Fruit fly (Drosophila melanogaster) whole organism, embryonic: Measurements from ENCODE around the gene CG17625.

Source experiments
- B-H1 ChIP-seq: fragments of 200-800 bp; sonication (Bioruptor generic); IDR thresholded peaks from 3 replicates; pipeline ENCODE4 v1.3.6; 2022; ENCODE audit warnings: missing biosample characterization, missing genetic modification characterization
- Bdp1 ChIP-seq: fragments of 200-800 bp; sonication (Bioruptor generic); optimal IDR thresholded peaks from 3 replicates; lab custom pipeline; 2016; ENCODE audit warnings: missing biosample characterization, missing genetic modification characterization
- Blimp-1 ChIP-seq: fragments of 200-800 bp; sonication (Bioruptor generic); optimal IDR thresholded peaks from 3 replicates; lab custom pipeline; 2018; ENCODE audit warnings: missing biosample characterization, missing genetic modification characterization, mild to moderate bottlenecking, moderate library complexity, missing genetic modification reagents
- Bteb2 ChIP-seq: fragments of 200-800 bp; sonication (Bioruptor generic); optimal IDR thresholded peaks from 2 replicates; lab custom pipeline; 2016; ENCODE audit warnings: missing biosample characterization, missing genetic modification characterization
- CG11247 ChIP-seq: fragments of 200-800 bp; sonication (Bioruptor generic); IDR thresholded peaks from 2 replicates; pipeline ENCODE4 v1.3.6; 2022; ENCODE audit warnings: missing biosample characterization, missing genetic modification characterization
- CG12659 ChIP-seq: fragments of 200-800 bp; sonication (Bioruptor generic); optimal IDR thresholded peaks from 3 replicates; lab custom pipeline; 2017; ENCODE audit warnings: mild to moderate bottlenecking, missing biosample characterization, missing genetic modification reagents, missing genetic modification characterization
- CG12769 ChIP-seq: fragments of 200-800 bp; sonication (Bioruptor generic); optimal IDR thresholded peaks from 2 replicates; lab custom pipeline; 2019; ENCODE audit warnings: missing biosample characterization, mild to moderate bottlenecking, missing genetic modification characterization, moderate library complexity
- CG13424 ChIP-seq: fragments of 200-800 bp; sonication (Bioruptor generic); optimal IDR thresholded peaks from 2 replicates; lab custom pipeline; 2019; ENCODE audit warnings: missing biosample characterization, mild to moderate bottlenecking, missing genetic modification characterization, moderate library complexity
- CG13894 ChIP-seq: fragments of 200-800 bp; sonication (Bioruptor generic); optimal IDR thresholded peaks from 3 replicates; lab custom pipeline; 2018; ENCODE audit warnings: missing biosample characterization, mild to moderate bottlenecking, missing genetic modification characterization, moderate library complexity
- CG17568 ChIP-seq: fragments of 200-800 bp; sonication (Bioruptor generic); optimal IDR thresholded peaks from 2 replicates; lab custom pipeline; 2018; ENCODE audit warnings: missing biosample characterization, mild to moderate bottlenecking, missing genetic modification characterization, moderate library complexity
- CG18599 ChIP-seq: fragments of 200-800 bp; sonication (Bioruptor generic); optimal IDR thresholded peaks from 3 replicates; lab custom pipeline; 2017; ENCODE audit warnings: missing biosample characterization, missing genetic modification characterization, mild to moderate bottlenecking, moderate library complexity, missing genetic modification reagents
- CG2199 ChIP-seq: fragments of 200-800 bp; sonication (Bioruptor generic); IDR thresholded peaks from 3 replicates; pipeline ENCODE4 v1.3.6; 2022; ENCODE audit warnings: missing biosample characterization, missing genetic modification characterization
- CG2202 ChIP-seq: fragments of 200-800 bp; sonication (Bioruptor generic); optimal IDR thresholded peaks from 2 replicates; lab custom pipeline; 2018; ENCODE audit warnings: missing biosample characterization, mild to moderate bottlenecking, missing genetic modification characterization
- CG3726 ChIP-seq: fragments of 200-800 bp; sonication (Bioruptor generic); IDR thresholded peaks from 3 replicates; pipeline ENCODE4, ENCODE4 v1.3.6; 2022; ENCODE audit warnings: missing biosample characterization, missing genetic modification characterization
- CG3838 ChIP-seq: fragments of 200-800 bp; sonication (Bioruptor generic); optimal IDR thresholded peaks from 3 replicates; lab custom pipeline; 2016; ENCODE audit warnings: missing biosample characterization, missing genetic modification characterization
- CG4617 ChIP-seq: fragments of 200-800 bp; sonication (Bioruptor generic); optimal IDR thresholded peaks from 3 replicates; lab custom pipeline; 2016; ENCODE audit warnings: missing biosample characterization, missing genetic modification characterization, borderline replicate concordance
- CG6791 ChIP-seq: fragments of 200-800 bp; sonication (Bioruptor generic); IDR thresholded peaks from 3 replicates; pipeline ENCODE4 v1.3.6; 2022; ENCODE audit warnings: missing biosample characterization, missing genetic modification characterization; ENCODE audit not compliant: partially characterized antibody
- CG8290 ChIP-seq, 3 experiments: fragments of 200-800 bp; sonication (Bioruptor generic); optimal IDR thresholded peaks; 2 replicates each; lab custom pipeline; 2016 to 2019; ENCODE audit warnings: missing biosample characterization in 3 of 3, missing genetic modification characterization in 3 of 3, mild to moderate bottlenecking in 2 of 3, moderate library complexity in 1 of 3
- CG9727 ChIP-seq: fragments of 200-800 bp; sonication (Bioruptor generic); optimal IDR thresholded peaks from 3 replicates; lab custom pipeline; 2017; ENCODE audit warnings: missing biosample characterization, mild to moderate bottlenecking, missing genetic modification characterization
- D ChIP-seq, 2 experiments: fragments of 200-800 bp in 1 of 2; fragments of >200 bp in 1 of 2; sonication (Bioruptor generic) in 1 of 2; optimal IDR thresholded peaks; 2 replicates in 1 of 2; 3 replicates in 1 of 2; lab custom pipeline; 2017; ENCODE audit warnings: mild to moderate bottlenecking in 1 of 2, missing biosample characterization in 1 of 2, missing genetic modification characterization in 1 of 2, missing genetic modification reagents in 1 of 2
- Dll ChIP-seq: fragments of 200-800 bp; sonication (Bioruptor generic); IDR thresholded peaks from 4 replicates; pipeline ENCODE4 v1.3.6; 2022; ENCODE audit warnings: missing biosample characterization, missing genetic modification characterization; ENCODE audit not compliant: partially characterized antibody
- Eip74EF ChIP-seq, 2 experiments: fragments of 200-800 bp in 1 of 2; fragments of >200 bp in 1 of 2; sonication (Bioruptor generic) in 1 of 2; optimal IDR thresholded peaks; 2 replicates each; lab custom pipeline; 2017 to 2019; ENCODE audit warnings: missing biosample characterization in 2 of 2, missing genetic modification characterization in 2 of 2, mild to moderate bottlenecking in 1 of 2, moderate library complexity in 1 of 2
- Fer3 ChIP-seq: fragments of 200-800 bp; sonication (Bioruptor generic); optimal IDR thresholded peaks from 2 replicates; lab custom pipeline; 2018; ENCODE audit warnings: missing biosample characterization, mild to moderate bottlenecking, missing genetic modification characterization, moderate library complexity
- Hr78 ChIP-seq, 2 experiments: fragments of 200-800 bp in 1 of 2; fragments of >200 bp in 1 of 2; sonication (Bioruptor generic) in 1 of 2; optimal IDR thresholded peaks; 2 replicates each; lab custom pipeline; 2017 to 2019; ENCODE audit warnings: missing biosample characterization in 2 of 2, missing genetic modification characterization in 2 of 2, mild to moderate bottlenecking in 1 of 2, moderate library complexity in 1 of 2
- Kr ChIP-seq: fragments of 200-800 bp; sonication (Bioruptor generic); optimal IDR thresholded peaks from 2 replicates; lab custom pipeline; 2017; ENCODE audit warnings: missing biosample characterization, mild to moderate bottlenecking, missing genetic modification characterization
- Six4 ChIP-seq: fragments of 200-800 bp; sonication (Bioruptor generic); optimal IDR thresholded peaks from 2 replicates; lab custom pipeline; 2016; ENCODE audit warnings: missing biosample characterization, missing genetic modification characterization
- abd-A ChIP-seq: fragments of 200-800 bp; sonication (Bioruptor generic); optimal IDR thresholded peaks from 3 replicates; lab custom pipeline; 2019; ENCODE audit warnings: missing biosample characterization, mild to moderate bottlenecking, missing genetic modification characterization, moderate library complexity
- cg ChIP-seq: fragments of 200-800 bp; sonication (Bioruptor generic); optimal IDR thresholded peaks from 3 replicates; lab custom pipeline; 2019; ENCODE audit warnings: missing biosample characterization, mild to moderate bottlenecking, missing genetic modification characterization, moderate library complexity
- chinmo ChIP-seq: fragments of 200-800 bp; sonication (Bioruptor generic); IDR thresholded peaks from 4 replicates; pipeline ENCODE4 v1.3.6; 2022; ENCODE audit warnings: missing biosample characterization, missing genetic modification characterization; ENCODE audit not compliant: partially characterized antibody
- crol ChIP-seq: fragments of 200-800 bp; sonication (Bioruptor generic); IDR thresholded peaks from 2 replicates; pipeline ENCODE4 v1.3.6; 2022; ENCODE audit warnings: missing biosample characterization, missing genetic modification characterization
- dan ChIP-seq: fragments of 200-800 bp; sonication (Bioruptor generic); IDR thresholded peaks from 2 replicates; pipeline ENCODE4 v1.3.6; 2022; ENCODE audit warnings: missing biosample characterization, missing genetic modification characterization
- hth ChIP-seq: fragments of >200 bp; optimal IDR thresholded peaks from 2 replicates; lab custom pipeline; 2017; ENCODE audit warnings: inconsistent platforms
- insv ChIP-seq, 2 experiments: fragments of 200-800 bp; sonication (Bioruptor generic); optimal IDR thresholded peaks; 3 replicates each; lab custom pipeline; 2016 to 2018; ENCODE audit warnings: missing biosample characterization in 2 of 2, missing genetic modification characterization in 2 of 2
- lilli ChIP-seq: fragments of 200-800 bp; sonication (Bioruptor generic); optimal IDR thresholded peaks from 3 replicates; lab custom pipeline; 2016; ENCODE audit warnings: missing biosample characterization, missing genetic modification characterization
- maf-S ChIP-seq: fragments of 200-800 bp; sonication (Bioruptor generic); optimal IDR thresholded peaks from 2 replicates; lab custom pipeline; 2016; ENCODE audit warnings: missing biosample characterization, missing genetic modification characterization
- mld ChIP-seq: fragments of 200-800 bp; sonication (Bioruptor generic); IDR thresholded peaks from 3 replicates; pipeline ENCODE4 v1.3.6; 2022; ENCODE audit warnings: missing biosample characterization, missing genetic modification characterization; ENCODE audit not compliant: partially characterized antibody
- pros ChIP-seq: fragments of 200-800 bp; sonication (Bioruptor generic); optimal IDR thresholded peaks from 3 replicates; lab custom pipeline; 2019; ENCODE audit warnings: missing biosample characterization, mild to moderate bottlenecking, missing genetic modification characterization, moderate library complexity
- row ChIP-seq: fragments of 200-800 bp; sonication (Bioruptor generic); IDR thresholded peaks from 3 replicates; pipeline ENCODE4 v1.3.6; 2022; ENCODE audit warnings: missing biosample characterization, missing genetic modification characterization
- sc ChIP-seq, 3 experiments: fragments of >200 bp in 2 of 3; fragments of 200-800 bp in 1 of 3; sonication (Bioruptor generic) in 1 of 3; optimal IDR thresholded peaks; 2 replicates in 2 of 3; 3 replicates in 1 of 3; lab custom pipeline; 2017; ENCODE audit warnings: mild to moderate bottlenecking in 1 of 3, missing biosample characterization in 1 of 3, missing genetic modification characterization in 1 of 3, missing genetic modification reagents in 1 of 3
- sd ChIP-seq: fragments of 200-800 bp; sonication (Bioruptor generic); optimal IDR thresholded peaks from 3 replicates; lab custom pipeline; 2018; ENCODE audit warnings: missing biosample characterization, mild to moderate bottlenecking, missing genetic modification characterization, moderate library complexity
- sob ChIP-seq: fragments of 200-800 bp; sonication (Bioruptor generic); IDR thresholded peaks from 2 replicates; pipeline ENCODE4 v1.3.6; 2022; ENCODE audit warnings: missing biosample characterization, missing genetic modification characterization
- tll ChIP-seq, 2 experiments: fragments of 200-800 bp in 1 of 2; fragments of >200 bp in 1 of 2; sonication (Bioruptor generic) in 1 of 2; optimal IDR thresholded peaks; 2 replicates each; lab custom pipeline; 2017 to 2019; ENCODE audit warnings: missing biosample characterization in 2 of 2, missing genetic modification characterization in 2 of 2, mild to moderate bottlenecking in 1 of 2, moderate library complexity in 1 of 2
- vnd ChIP-seq: fragments of 200-800 bp; sonication (Bioruptor generic); IDR thresholded peaks from 3 replicates; pipeline ENCODE4 v1.3.6; 2022; ENCODE audit warnings: missing biosample characterization, missing genetic modification characterization; ENCODE audit not compliant: partially characterized antibody
- zen ChIP-seq: fragments of 200-800 bp; sonication (Bioruptor generic); optimal IDR thresholded peaks from 3 replicates; lab custom pipeline; 2018; ENCODE audit warnings: missing biosample characterization, mild to moderate bottlenecking, missing genetic modification characterization, moderate library complexity

The CG17625 gene

DNA sequence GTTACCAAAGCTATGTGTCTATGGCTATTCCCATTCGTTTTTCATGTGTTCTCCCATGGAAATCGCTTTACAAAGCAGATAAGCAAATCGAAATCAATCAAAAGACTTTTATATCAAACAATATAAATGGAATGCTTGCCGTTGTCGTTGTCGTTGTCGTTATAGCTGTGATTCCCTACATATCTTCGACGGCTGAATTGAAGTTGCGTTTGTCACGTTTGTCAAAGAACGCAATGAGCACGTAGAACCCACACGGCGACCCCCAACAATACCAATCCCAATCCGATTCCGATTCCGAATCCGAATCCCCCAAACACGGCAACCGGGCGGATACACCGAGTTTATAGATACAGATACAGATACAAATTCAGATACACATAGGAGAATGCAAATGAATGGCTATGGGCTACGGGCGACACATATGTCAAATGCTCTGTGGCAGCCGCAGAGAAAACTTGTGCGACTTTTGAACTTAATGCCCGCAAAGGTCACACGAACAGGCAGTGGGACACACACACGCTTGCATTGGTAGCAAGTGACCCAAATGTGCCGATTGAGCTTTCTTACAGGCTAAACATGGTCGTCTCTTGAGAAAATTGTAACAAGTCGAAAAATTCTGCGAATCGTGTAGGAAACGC lies 16.7 kb upstream of the CG17625 start:
- TF ChIP-seq maf-S, result no peak
- TF ChIP-seq vnd (GFP tag; lab: Robert Waterston, UW), result no peak
- peak in 1 of 2 experiments; percentile 85 for TF ChIP-seq Hr78 (GFP tag; optimal IDR thresholded peaks at IDR 0.05; lab: Kevin White, UChicago)
- no peak for TF ChIP-seq lilli (GFP tag; lab: Kevin White, UChicago)
- TF ChIP-seq pros (GFP tag; lab: Kevin White, UChicago), result no peak
- TF ChIP-seq cg (GFP tag; lab: Kevin White, UChicago), result peak; percentile 23
- no peak for TF ChIP-seq CG3726
- TF ChIP-seq Dll (GFP tag; lab: Robert Waterston, UW), result 0 out of 4 replicates have a peak, but pooled peaks have one; percentile 16
- peak; percentile 93 for TF ChIP-seq CG13894 (tag; lab: Kevin White, UChicago)
- TF ChIP-seq CG8290 (GFP tag; optimal IDR thresholded peaks at IDR 0.05; lab: Kevin White, UChicago), result no peak
- no peak for TF ChIP-seq CG8290 (tag; optimal IDR thresholded peaks at IDR 0.05; lab: Kevin White, UChicago)
- TF ChIP-seq chinmo, result 0 out of 4 replicates have a peak, but pooled peaks have one; percentile 51
- TF ChIP-seq mld (GFP tag; lab: Robert Waterston, UW), result no peak
- no peak for TF ChIP-seq B-H1
- TF ChIP-seq CG18599, result no peak
- TF ChIP-seq Bdp1 (GFP tag; lab: Kevin White, UChicago), result no peak
- TF ChIP-seq CG13424 (tag; lab: Kevin White, UChicago), result no peak
- TF ChIP-seq dan, result no peak
- TF ChIP-seq sc (optimal IDR thresholded peaks at IDR 0.05; lab: Kevin White, UChicago), result no peak
- TF ChIP-seq sc (GFP tag; optimal IDR thresholded peaks at IDR 0.05; lab: Kevin White, UChicago), result no peak
- no peak for TF ChIP-seq CG17568 (GFP tag; lab: Kevin White, UChicago)
- no peak for TF ChIP-seq abd-A (tag; lab: Kevin White, UChicago)
- TF ChIP-seq CG2199 (GFP tag; lab: Robert Waterston, UW), result 0 out of 3 replicates have a peak, but pooled peaks have one; percentile 12
- no peak for TF ChIP-seq sob (GFP tag; lab: Robert Waterston, UW)
- TF ChIP-seq row, result no peak
- TF ChIP-seq CG3838 (GFP tag; lab: Kevin White, UChicago), result no peak

DNA sequence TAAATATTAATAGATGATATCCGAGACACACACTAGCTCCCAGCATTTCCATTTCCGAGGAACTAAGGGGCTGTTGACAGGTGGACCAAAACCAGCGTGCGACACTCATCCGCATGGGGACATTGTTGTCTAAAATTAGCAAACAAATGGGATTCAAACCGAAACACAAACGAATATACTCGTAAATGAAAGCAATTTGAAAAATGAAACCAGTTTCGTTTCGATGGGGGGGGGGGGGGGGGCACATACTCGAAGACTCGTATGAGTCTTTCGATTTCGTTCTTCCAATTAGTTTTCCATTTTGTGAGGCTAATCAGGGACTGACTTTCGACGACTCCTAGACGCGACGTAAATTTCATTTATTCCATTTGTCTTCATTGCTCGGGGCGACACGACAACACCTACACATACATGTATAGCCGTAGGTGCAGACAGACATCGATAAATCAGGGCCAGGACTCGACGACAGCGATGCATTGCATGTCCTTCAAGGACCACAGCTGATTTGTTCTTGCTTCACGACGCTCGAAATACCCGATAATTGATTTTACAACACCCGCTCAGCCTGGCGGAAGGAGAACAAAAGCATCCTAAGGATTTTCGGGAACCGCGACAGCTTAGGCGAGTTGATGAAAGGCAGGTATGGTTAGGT lies 13.8 kb upstream of the CG17625 start:
- TF ChIP-seq CG12769 (peak; percentile 36), sd (peak; percentile 19), insv (GFP tag; optimal IDR thresholded peaks at IDR 0.05; lab: Kevin White, UChicago) (peak in 1 of 2 experiments; percentile 71), tll (GFP tag; optimal IDR thresholded peaks at IDR 0.05; lab: Kevin White, UChicago) (peak in 1 of 2 experiments; percentile 52), Bteb2 (no peak), CG12659 (GFP tag; lab: Kevin White, UChicago) (no peak), zen (tag; lab: Kevin White, UChicago) (peak; percentile 70), Six4 (GFP tag; lab: Kevin White, UChicago) (no peak), abd-A (tag; lab: Kevin White, UChicago) (peak; percentile 16), D (optimal IDR thresholded peaks at IDR 0.05; lab: Kevin White, UChicago) (peak; percentile 90), D (GFP tag; optimal IDR thresholded peaks at IDR 0.05; lab: Kevin White, UChicago) (no peak), CG9727 (GFP tag; lab: Kevin White, UChicago) (no peak), CG6791 (GFP tag; lab: Robert Waterston, UW) (0 out of 3 replicates have a peak, but pooled peaks have one; percentile 41), crol (peak; percentile 64), CG11247 (GFP tag; lab: Robert Waterston, UW) (no peak), CG4617 (GFP tag; lab: Kevin White, UChicago) (no peak), CG2202 (tag; lab: Kevin White, UChicago) (no peak), Fer3 (tag; lab: Kevin White, UChicago) (no peak), Kr (peak; percentile 6), hth (lab: Kevin White, UChicago) (peak; percentile 91), Blimp-1 (peak; percentile 58), Eip74EF (GFP tag; optimal IDR thresholded peaks at IDR 0.05; lab: Kevin White, UChicago) (no peak)
